Fruit fly (Drosophila melanogaster): ENCODE data around the gene CG3618.

Gene CG3618

DNA sequence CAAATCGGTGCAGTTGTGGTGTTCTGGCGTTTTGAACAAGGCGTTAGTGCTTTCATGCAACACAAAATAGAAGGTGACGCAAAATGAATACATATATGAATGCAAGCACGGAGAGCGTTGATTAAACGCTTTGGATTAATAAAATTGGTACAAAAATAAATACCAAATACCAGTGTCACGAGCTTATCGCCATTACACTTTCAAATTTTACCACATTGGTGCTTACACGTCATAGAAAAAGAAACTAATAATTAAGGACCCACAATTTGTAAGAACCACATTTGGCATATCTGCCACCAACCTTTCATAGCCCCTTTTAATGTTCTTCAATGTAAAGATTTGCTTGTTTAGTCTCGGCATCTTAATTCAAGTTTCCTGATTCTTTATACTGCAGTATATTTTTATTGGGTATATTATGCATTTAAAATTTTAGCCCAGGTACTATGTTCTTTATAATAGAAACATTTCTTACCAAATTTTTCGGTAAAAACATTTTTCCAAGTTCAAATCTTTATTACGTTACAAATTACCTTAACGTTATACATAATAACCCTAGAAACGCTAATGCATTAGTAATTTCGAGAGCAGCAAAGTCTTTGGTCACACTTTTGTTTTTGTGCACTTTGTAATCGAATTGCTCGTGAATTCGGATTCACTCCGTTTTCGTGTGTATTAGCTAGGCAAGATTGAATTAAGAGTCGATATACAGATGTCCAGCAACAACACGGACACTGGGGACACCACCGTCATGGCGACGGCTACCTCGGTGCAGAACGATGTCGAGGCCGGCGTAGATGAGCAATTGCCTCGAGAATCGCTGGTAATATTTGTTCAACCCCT is 37.4 kb downstream of the CG3618 start, which contains the start of the genes Pex16 and Pex14 (continued):
- TF ChIP-seq fd64A (GFP tag; optimal IDR thresholded peaks at IDR 0.05), result no peak
- peak; percentile 57 for TF ChIP-seq slp2 (GFP tag; optimal IDR thresholded peaks at IDR 0.05)
- peak; percentile 71 for TF ChIP-seq CG16815 (GFP tag; optimal IDR thresholded peaks at IDR 0.05)
- TF ChIP-seq CG14050 (GFP tag; IDR thresholded peaks at IDR 0.05), result peak; percentile 45; the same call in 2 of the 3 replicates
- TF ChIP-seq twi (tag; optimal IDR thresholded peaks at IDR 0.05), result peak; percentile 42
- peak; percentile 81 for TF ChIP-seq ind (GFP tag; optimal IDR thresholded peaks at IDR 0.05)
- TF ChIP-seq abd-A (tag; optimal IDR thresholded peaks at IDR 0.05), result no peak
- TF ChIP-seq B-H2 (GFP tag; optimal IDR thresholded peaks at IDR 0.05), result no peak
- TF ChIP-seq CG1233 (GFP tag; optimal IDR thresholded peaks at IDR 0.05), result peak; percentile 57
- TF ChIP-seq Lpt (GFP tag; optimal IDR thresholded peaks at IDR 0.05), result no peak
- TF ChIP-seq wek (GFP tag; optimal IDR thresholded peaks at IDR 0.05), result peak; percentile 30
- TF ChIP-seq insv (GFP tag; optimal IDR thresholded peaks at IDR 0.05), result peak in 1 of 2 experiments; percentile 0
- peak; percentile 70 for TF ChIP-seq CG2678 (tag; optimal IDR thresholded peaks at IDR 0.05)
- peak; percentile 53 for TF ChIP-seq Max (GFP tag; optimal IDR thresholded peaks at IDR 0.05)
- peak; percentile 81 for TF ChIP-seq CG7786 (GFP tag; optimal IDR thresholded peaks at IDR 0.05)
- TF ChIP-seq z (GFP tag; IDR thresholded peaks at IDR 0.05), result no peak
- peak; percentile 66 for TF ChIP-seq NK7.1 (GFP tag; optimal IDR thresholded peaks at IDR 0.05)
- TF ChIP-seq YL-1 (GFP tag; optimal IDR thresholded peaks at IDR 0.05), result peak; percentile 47
- TF ChIP-seq CG15269 (tag; optimal IDR thresholded peaks at IDR 0.05), result peak; percentile 68
- peak; percentile 81 for TF ChIP-seq MBD-R2 (GFP tag; IDR thresholded peaks at IDR 0.05)
- no peak for TF ChIP-seq Doc2 (GFP tag; IDR thresholded peaks at IDR 0.05)
- TF ChIP-seq NC2β (GFP tag; optimal IDR thresholded peaks at IDR 0.05), result peak; percentile 24
- no peak for TF ChIP-seq TFAM (GFP tag; optimal IDR thresholded peaks at IDR 0.05)
- TF ChIP-seq corto (GFP tag; optimal IDR thresholded peaks at IDR 0.05), result no peak
- TF ChIP-seq CG12659 (GFP tag; optimal IDR thresholded peaks at IDR 0.05), result peak; percentile 56
- no peak for TF ChIP-seq wor (GFP tag; IDR thresholded peaks at IDR 0.05)
- no peak for TF ChIP-seq CG11695 (GFP tag; IDR thresholded peaks at IDR 0.05)
- no peak for TF ChIP-seq Stat92E (GFP tag; optimal IDR thresholded peaks at IDR 0.05)
- TF ChIP-seq CG17328 (GFP tag; IDR thresholded peaks at IDR 0.05), result peak; percentile 72
- peak; percentile 78 for TF ChIP-seq dysf (GFP tag; IDR thresholded peaks at IDR 0.05)
- TF ChIP-seq schlank (tag; optimal IDR thresholded peaks at IDR 0.05), result peak; percentile 27
- peak; percentile 67 for TF ChIP-seq CG4730 (GFP tag; IDR thresholded peaks at IDR 0.05)
- peak; percentile 51 for TF ChIP-seq CG7556 (GFP tag; optimal IDR thresholded peaks at IDR 0.05)
- peak; percentile 71 for TF ChIP-seq CG30431 (GFP tag; optimal IDR thresholded peaks at IDR 0.05)
- TF ChIP-seq ci (GFP tag; IDR thresholded peaks at IDR 0.05), result peak; percentile 70
- TF ChIP-seq row (GFP tag; IDR thresholded peaks at IDR 0.05), result peak; percentile 90
- peak; percentile 27 for TF ChIP-seq Nf-YB (GFP tag; optimal IDR thresholded peaks at IDR 0.05)
- TF ChIP-seq odd (GFP tag; optimal IDR thresholded peaks at IDR 0.05), result peak; percentile 27
- TF ChIP-seq CG8359 (GFP tag; optimal IDR thresholded peaks at IDR 0.05; ENCODE audit: borderline replicate concordance), result no peak
- TF ChIP-seq ttk (GFP tag; IDR thresholded peaks at IDR 0.05), result peak; percentile 73
- no peak for TF ChIP-seq salm (tag; optimal IDR thresholded peaks at IDR 0.05)
- no peak for TF ChIP-seq CTCF (GFP tag; optimal IDR thresholded peaks at IDR 0.05)
- TF ChIP-seq Rx (GFP tag; IDR thresholded peaks at IDR 0.05), result peak; percentile 41; the same call in 1 of the 2 replicates
- peak; percentile 87 for TF ChIP-seq pho (GFP tag; optimal IDR thresholded peaks at IDR 0.05)
- TF ChIP-seq zf30C (GFP tag; optimal IDR thresholded peaks at IDR 0.05), result no peak
- peak; percentile 45; the same call in 1 of the 3 replicates for TF ChIP-seq CG11093 (GFP tag; IDR thresholded peaks at IDR 0.05)
- TF ChIP-seq Trl (optimal IDR thresholded peaks at IDR 0.05), result no peak
- peak; percentile 78 for TF ChIP-seq Trl (GFP tag; optimal IDR thresholded peaks at IDR 0.05)
- no peak for TF ChIP-seq CG5180 (GFP tag; optimal IDR thresholded peaks at IDR 0.05)
- peak; percentile 46; the same call in 1 of the 2 replicates for TF ChIP-seq CG1024 (GFP tag; IDR thresholded peaks at IDR 0.05)

Measured in whole organism, embryonic.